Worm (Caenorhabditis elegans) whole organism, L2 larva: ENCODE measurements around the gene mev-1.

ENCODE experiments used
- ceh-82 ChIP-seq: fragments of 150-350 bp; optimal IDR thresholded peaks from 2 replicates; lab custom pipeline; 2014; ENCODE audit warnings: missing biosample characterization, missing genetic modification characterization
- mdl-1 ChIP-seq, 2 experiments: fragments of 150-350 bp in 1 of 2; sonication (generic microtip) in 1 of 2; optimal IDR thresholded peaks; 2 replicates each; lab custom pipeline; 2017; ENCODE audit warnings: missing biosample characterization in 2 of 2, missing genetic modification characterization in 2 of 2
- sem-4 ChIP-seq: fragments of 150-350 bp; optimal IDR thresholded peaks from 2 replicates; lab custom pipeline; 2014; ENCODE audit warnings: missing biosample characterization, missing genetic modification reagents, missing genetic modification characterization
- skn-1 ChIP-seq: sonication (generic microtip); optimal IDR thresholded peaks from 2 replicates; lab custom pipeline; 2017; ENCODE audit warnings: missing biosample characterization, missing genetic modification characterization
- sma-3 ChIP-seq: sonication (generic microtip); optimal IDR thresholded peaks from 2 replicates; lab custom pipeline; 2016; ENCODE audit warnings: missing genetic modification reagents, missing genetic modification characterization, missing compliant biosample characterization
- unc-62 ChIP-seq: fragments of 150-350 bp; optimal IDR thresholded peaks from 2 replicates; lab custom pipeline; 2014; ENCODE audit warnings: missing biosample characterization, missing genetic modification reagents, missing genetic modification characterization

DNA sequence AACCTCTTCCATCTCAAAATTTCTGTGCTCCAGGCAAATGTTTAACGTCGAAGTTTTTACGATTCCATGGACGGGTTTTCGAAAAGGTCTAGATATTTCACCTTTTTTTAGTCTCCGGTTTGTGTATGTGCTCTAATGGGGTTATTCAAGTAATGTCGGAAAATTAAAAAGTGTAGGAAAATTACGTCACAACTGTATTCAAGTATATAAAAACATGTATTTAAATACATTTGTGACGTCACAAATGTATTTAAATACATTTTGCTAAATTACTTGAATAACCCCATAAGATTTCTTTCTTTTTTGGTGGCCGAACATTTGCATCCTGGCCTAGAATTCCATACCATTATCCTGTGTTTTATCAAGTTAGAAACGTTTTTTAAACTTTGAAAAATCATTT lies 27.4 kb downstream of the mev-1 start:
- TF ChIP-seq sem-4 (tag; lab: Kevin White, UChicago) (no peak), mdl-1 (tag; optimal IDR thresholded peaks at IDR 0.05; lab: Kevin White, UChicago) (no peak), skn-1 (no peak), sma-3 (GFP tag; lab: Kevin White, UChicago) (no peak), ceh-82 (tag; lab: Kevin White, UChicago) (no peak), unc-62 (GFP tag; lab: Kevin White, UChicago) (no peak)
